Fruit fly (Drosophila melanogaster): ENCODE results near the gene CG10324.

- TF ChIP-seq Rel (GFP tag; optimal IDR thresholded peaks at IDR 0.05) (no peak), Rel (tag; optimal IDR thresholded peaks at IDR 0.05) (no peak), brk (GFP tag; optimal IDR thresholded peaks at IDR 0.05) (no peak), dl (GFP tag; optimal IDR thresholded peaks at IDR 0.05; ENCODE audit: insufficient read depth in 1 of 2, partially characterized antibody in 2 of 2) (no peak), Hnf4 (GFP tag; optimal IDR thresholded peaks at IDR 0.05) (no peak), GATAd (GFP tag; optimal IDR thresholded peaks at IDR 0.05) (no peak), Hr78 (GFP tag; optimal IDR thresholded peaks at IDR 0.05) (no peak), br (GFP tag; optimal IDR thresholded peaks at IDR 0.05) (no peak), psq (GFP tag; optimal IDR thresholded peaks at IDR 0.05) (no peak)
Measured at dm6 chr3R:16650950-16651349, 4.1 kb upstream of the CG10324 start, which contains the start of gene Mettl4.

Measured in whole organism, wandering third instar larva.